Worm (Caenorhabditis elegans) whole organism, midembryonic: ENCODE data around the gene vps-35.

Experiments used
- T22C8.4 ChIP-seq: fragments of 200-800 bp; sonication (Bioruptor generic); IDR thresholded peaks from 2 replicates; pipeline ENCODE4 v1.3.6; 2022; ENCODE audit warnings: missing genetic modification characterization, missing compliant biosample characterization
- cog-1 ChIP-seq: sonication (generic microtip); optimal IDR thresholded peaks from 2 replicates; lab custom pipeline; 2016; ENCODE audit warnings: missing genetic modification characterization, missing compliant biosample characterization
- flt-1 ChIP-seq: fragments of 200-800 bp; sonication (Bioruptor generic); IDR thresholded peaks from 2 replicates; pipeline ENCODE4 v1.3.6; 2022; ENCODE audit warnings: missing genetic modification characterization, missing compliant biosample characterization
- klf-2 ChIP-seq: fragments of 200-800 bp; sonication (Bioruptor generic); conservative IDR thresholded peaks from 2 replicates; pipeline ENCODE4 v1.3.6; 2022; ENCODE audit warnings: missing genetic modification reagents, missing genetic modification characterization, missing compliant biosample characterization
- med-1 ChIP-seq: sonication (generic microtip); optimal IDR thresholded peaks from 2 replicates; lab custom pipeline; 2017; ENCODE audit warnings: missing genetic modification characterization, mild to moderate bottlenecking, missing compliant biosample characterization, antibody characterized with exemption, missing genetic modification reagents; ENCODE audit not compliant: insufficient read depth
- tab-1 ChIP-seq: fragments of 200-800 bp; sonication (Bioruptor generic); IDR thresholded peaks from 2 replicates; pipeline ENCODE4 v1.3.6; 2022; ENCODE audit warnings: missing genetic modification characterization, missing compliant biosample characterization
- ztf-23 ChIP-seq: fragments of 200-800 bp; sonication (Bioruptor generic); IDR thresholded peaks from 2 replicates; pipeline ENCODE4 v1.3.6; 2022; ENCODE audit warnings: missing genetic modification reagents, missing genetic modification characterization, missing compliant biosample characterization
- ztf-29 ChIP-seq: fragments of 200-800 bp; sonication (Bioruptor generic); IDR thresholded peaks from 2 replicates; pipeline ENCODE4 v1.3.6; 2022; ENCODE audit warnings: missing genetic modification reagents, missing genetic modification characterization, missing compliant biosample characterization

DNA sequence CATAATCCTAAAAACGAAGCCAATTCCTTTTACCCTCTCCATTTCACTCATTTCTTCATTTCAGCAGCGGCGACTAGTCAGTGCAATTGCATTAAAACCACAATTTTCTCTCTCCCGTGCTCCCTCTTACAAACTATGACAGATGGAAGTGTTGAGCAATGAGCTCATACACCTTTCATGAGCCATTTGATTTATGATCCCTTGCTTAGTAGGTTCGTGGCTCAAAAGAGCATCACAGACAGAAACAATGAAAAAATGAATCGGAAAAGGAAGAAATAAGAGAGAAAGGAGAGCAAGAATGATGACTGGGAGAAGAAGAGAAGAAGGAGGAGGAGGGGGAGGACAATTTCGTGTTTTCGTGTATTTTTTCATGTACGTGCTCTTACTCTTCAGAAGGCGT is 36.1 kb upstream of the vps-35 start:
- TF ChIP-seq ztf-29 (no peak), cog-1 (no peak), flt-1 (GFP tag; lab: Robert Waterston, UW) (no peak), ztf-23 (GFP tag; lab: Robert Waterston, UW) (no peak), med-1 (GFP tag; lab: Kevin White, UChicago) (no peak), T22C8.4 (GFP tag; lab: Robert Waterston, UW) (no peak), klf-2 (GFP tag; lab: Robert Waterston, UW) (no peak), tab-1 (no peak)
